Worm (Caenorhabditis elegans) whole organism, L3 larva: ENCODE data around the gene otpl-6.

Experiments used
- R02D3.7 ChIP-seq: fragments of 150-350 bp; optimal IDR thresholded peaks from 2 replicates; lab custom pipeline; 2014; ENCODE audit warnings: missing biosample characterization, missing genetic modification characterization
- aly-2 ChIP-seq: fragments of 150-350 bp; optimal IDR thresholded peaks from 2 replicates; lab custom pipeline; 2014; ENCODE audit warnings: missing biosample characterization, missing genetic modification characterization
- ama-1 ChIP-seq: fragments of 150-350 bp; optimal IDR thresholded peaks from 2 replicates; lab custom pipeline; 2018
- ceh-82 ChIP-seq: fragments of 150-350 bp; optimal IDR thresholded peaks from 2 replicates; lab custom pipeline; 2014; ENCODE audit warnings: missing biosample characterization, missing genetic modification characterization
- ceh-9 ChIP-seq: sonication (generic microtip); optimal IDR thresholded peaks from 2 replicates; lab custom pipeline; 2018; ENCODE audit warnings: missing biosample characterization, missing genetic modification characterization
- daf-12 ChIP-seq: fragments of 150-350 bp; optimal IDR thresholded peaks from 2 replicates; lab custom pipeline; 2014; ENCODE audit warnings: missing biosample characterization, missing genetic modification reagents, missing genetic modification characterization
- egl-27 ChIP-seq: sonication (generic microtip); optimal IDR thresholded peaks from 4 replicates; lab custom pipeline; 2017; ENCODE audit warnings: missing biosample characterization, missing genetic modification reagents, missing genetic modification characterization
- elt-1 ChIP-seq: fragments of 150-350 bp; optimal IDR thresholded peaks from 2 replicates; lab custom pipeline; 2014; ENCODE audit warnings: missing biosample characterization, missing genetic modification characterization
- elt-2 ChIP-seq: sonication (generic microtip); optimal IDR thresholded peaks from 2 replicates; lab custom pipeline; 2016; ENCODE audit warnings: missing genetic modification reagents, mild to moderate bottlenecking, missing genetic modification characterization, missing compliant biosample characterization
- elt-3 ChIP-seq, 3 experiments: fragments of 150-350 bp in 1 of 3; sonication (generic microtip) in 2 of 3; optimal IDR thresholded peaks; 2 replicates in 2 of 3; 4 replicates in 1 of 3; lab custom pipeline; 2014 to 2017; ENCODE audit warnings: missing biosample characterization in 3 of 3, missing genetic modification characterization in 3 of 3
- eor-1 ChIP-seq, 2 experiments: fragments of 150-350 bp; optimal IDR thresholded peaks; 2 replicates each; lab custom pipeline; 2014 to 2018; ENCODE audit warnings: missing biosample characterization in 2 of 2, missing genetic modification characterization in 2 of 2
- fkh-10 ChIP-seq: sonication (generic microtip); optimal IDR thresholded peaks from 2 replicates; lab custom pipeline; 2017; ENCODE audit warnings: missing biosample characterization, missing genetic modification reagents, missing genetic modification characterization
- fkh-2 ChIP-seq: fragments of 150-350 bp; optimal IDR thresholded peaks from 2 replicates; lab custom pipeline; 2014; ENCODE audit warnings: missing biosample characterization, missing genetic modification reagents, missing genetic modification characterization
- fos-1 ChIP-seq: fragments of 150-350 bp; optimal IDR thresholded peaks from 2 replicates; lab custom pipeline; 2014; ENCODE audit warnings: missing biosample characterization, missing genetic modification characterization
- jun-1 ChIP-seq: fragments of 150-350 bp; optimal IDR thresholded peaks from 2 replicates; lab custom pipeline; 2014; ENCODE audit warnings: missing biosample characterization, missing genetic modification reagents, missing genetic modification characterization
- lin-39 ChIP-seq: fragments of 150-350 bp; optimal IDR thresholded peaks from 2 replicates; lab custom pipeline; 2018; ENCODE audit warnings: missing biosample characterization, missing genetic modification reagents, missing genetic modification characterization
- lsy-12 ChIP-seq: sonication (generic microtip); optimal IDR thresholded peaks from 2 replicates; lab custom pipeline; 2016; ENCODE audit warnings: mild to moderate bottlenecking, missing genetic modification characterization, missing compliant biosample characterization
- mml-1 ChIP-seq: fragments of 150-350 bp; sonication (generic microtip); optimal IDR thresholded peaks from 3 replicates; lab custom pipeline; 2014; ENCODE audit warnings: missing biosample characterization, missing genetic modification characterization
- nfya-1 ChIP-seq: sonication (generic microtip); optimal IDR thresholded peaks from 2 replicates; lab custom pipeline; 2017; ENCODE audit warnings: missing genetic modification characterization, mild to moderate bottlenecking, missing compliant biosample characterization, antibody characterized with exemption, moderate library complexity; ENCODE audit not compliant: insufficient read depth
- nhr-11 ChIP-seq: fragments of 150-350 bp; optimal IDR thresholded peaks from 2 replicates; lab custom pipeline; 2014; ENCODE audit warnings: missing biosample characterization, missing genetic modification characterization
- nhr-12 ChIP-seq: fragments of 150-350 bp; optimal IDR thresholded peaks from 2 replicates; lab custom pipeline; 2014; ENCODE audit warnings: missing biosample characterization, missing genetic modification characterization
- nhr-23 ChIP-seq: fragments of 150-350 bp; optimal IDR thresholded peaks from 2 replicates; lab custom pipeline; 2014; ENCODE audit warnings: missing biosample characterization, missing genetic modification reagents, missing genetic modification characterization
- nhr-237 ChIP-seq: fragments of 150-350 bp; optimal IDR thresholded peaks from 2 replicates; lab custom pipeline; 2014; ENCODE audit warnings: missing biosample characterization, missing genetic modification characterization
- nhr-25 ChIP-seq: sonication (generic microtip); optimal IDR thresholded peaks from 2 replicates; lab custom pipeline; 2017; ENCODE audit warnings: missing biosample characterization, missing genetic modification characterization
- nhr-28 ChIP-seq: fragments of 150-350 bp; optimal IDR thresholded peaks from 2 replicates; lab custom pipeline; 2014; ENCODE audit warnings: missing biosample characterization, missing genetic modification characterization
- nhr-43 ChIP-seq: sonication (generic microtip); optimal IDR thresholded peaks from 2 replicates; lab custom pipeline; 2016; ENCODE audit warnings: mild to moderate bottlenecking, missing genetic modification characterization, missing compliant biosample characterization; ENCODE audit not compliant: poor library complexity, severe bottlenecking
- nhr-67 ChIP-seq: fragments of 150-350 bp; optimal IDR thresholded peaks from 2 replicates; lab custom pipeline; 2014; ENCODE audit warnings: missing biosample characterization, missing genetic modification characterization
- nhr-76 ChIP-seq: fragments of 150-350 bp; sonication (generic microtip); optimal IDR thresholded peaks from 5 replicates; lab custom pipeline; 2014; ENCODE audit warnings: missing biosample characterization, missing genetic modification characterization
- nhr-77 ChIP-seq: fragments of 150-350 bp; optimal IDR thresholded peaks from 2 replicates; lab custom pipeline; 2014; ENCODE audit warnings: missing biosample characterization, missing genetic modification characterization
- pha-4 ChIP-seq: fragments of 150-350 bp; optimal IDR thresholded peaks from 2 replicates; lab custom pipeline; 2014; ENCODE audit warnings: missing biosample characterization, missing genetic modification reagents, missing genetic modification characterization
- pqm-1 ChIP-seq: fragments of 150-350 bp; optimal IDR thresholded peaks from 2 replicates; lab custom pipeline; 2017; ENCODE audit warnings: missing biosample characterization, missing genetic modification characterization, inconsistent platforms
- sea-2 ChIP-seq: fragments of 150-350 bp; sonication (generic microtip); optimal IDR thresholded peaks from 4 replicates; lab custom pipeline; 2014; ENCODE audit warnings: missing biosample characterization, missing genetic modification reagents, missing genetic modification characterization
- skn-1 ChIP-seq: fragments of 150-350 bp; optimal IDR thresholded peaks from 2 replicates; lab custom pipeline; 2014; ENCODE audit warnings: missing biosample characterization, missing genetic modification characterization
- snpc-4 ChIP-seq: fragments of 150-350 bp; optimal IDR thresholded peaks from 2 replicates; lab custom pipeline; 2014; ENCODE audit warnings: missing biosample characterization, missing genetic modification characterization
- unc-62 ChIP-seq: fragments of 150-350 bp; sonication (generic microtip); optimal IDR thresholded peaks from 4 replicates; lab custom pipeline; 2014; ENCODE audit warnings: missing biosample characterization, missing genetic modification reagents, missing genetic modification characterization
- zag-1 ChIP-seq: fragments of 150-350 bp; optimal IDR thresholded peaks from 2 replicates; lab custom pipeline; 2014; ENCODE audit warnings: missing biosample characterization, missing genetic modification characterization
- ztf-11 ChIP-seq: fragments of 150-350 bp; optimal IDR thresholded peaks from 2 replicates; lab custom pipeline; 2014; ENCODE audit warnings: missing biosample characterization, missing genetic modification characterization

The otpl-6 gene

DNA sequence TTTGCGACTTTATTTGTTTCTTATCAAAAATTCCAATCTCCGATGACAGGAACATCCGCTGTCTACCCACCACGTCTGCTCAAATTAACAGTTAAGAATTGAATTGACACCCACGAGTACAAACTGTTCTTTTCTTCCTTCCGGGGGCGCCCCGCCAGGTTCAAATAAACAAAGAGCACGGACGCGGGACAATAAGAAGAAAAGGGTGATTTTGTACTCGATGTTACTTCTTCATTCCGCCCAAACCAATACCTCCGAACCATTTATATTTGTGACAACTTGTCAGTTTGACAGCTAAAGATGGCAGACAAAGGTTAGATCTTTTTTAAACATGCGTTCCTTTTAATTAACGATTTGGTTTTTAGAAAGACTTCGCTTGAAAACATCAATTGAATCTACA lies at the start of gene otpl-6:
otpl-6 (plus strand) TSS at position 301 of the 400 bp plus-strand sequence.
- TF ChIP-seq ztf-11 (tag; lab: Kevin White, UChicago) (no peak), pha-4 (peak; percentile 22)

DNA sequence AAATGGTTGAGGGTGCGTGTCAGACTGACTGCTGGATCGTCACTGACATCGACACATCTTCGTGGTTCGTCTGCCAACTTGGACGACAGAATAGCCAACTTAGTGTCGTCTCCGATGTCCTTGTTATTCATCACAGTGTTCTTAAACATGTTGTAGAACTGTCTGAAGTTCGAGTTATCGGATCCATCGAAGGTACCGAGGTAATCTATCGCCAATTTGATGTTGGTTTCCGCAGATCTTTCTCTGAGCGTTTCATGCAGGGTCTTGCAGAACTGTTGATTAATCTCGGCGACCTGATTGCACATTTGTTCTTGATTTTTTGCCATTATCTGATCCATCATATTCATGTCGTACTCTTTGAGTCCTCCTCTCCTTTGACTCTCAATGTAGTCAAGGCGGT lies 44.6 kb upstream of the otpl-6 start:
- TF ChIP-seq nhr-23 (tag; lab: Kevin White, UChicago) (no peak), nfya-1 (no peak), nhr-237 (tag; lab: Kevin White, UChicago) (no peak), skn-1 (tag; lab: Kevin White, UChicago) (no peak), unc-62 (GFP tag; lab: Kevin White, UChicago) (no peak), eor-1 (tag; optimal IDR thresholded peaks at IDR 0.05; lab: Kevin White, UChicago) (no peak), pqm-1 (tag; lab: Kevin White, UChicago) (no peak), elt-3 (tag; optimal IDR thresholded peaks at IDR 0.05; lab: Kevin White, UChicago) (no peak), ztf-11 (tag; lab: Kevin White, UChicago) (no peak), snpc-4 (tag; lab: Kevin White, UChicago) (no peak), egl-27 (tag; lab: Kevin White, UChicago) (no peak), fos-1 (tag; lab: Kevin White, UChicago) (no peak), nhr-25 (tag; lab: Kevin White, UChicago) (no peak)

DNA sequence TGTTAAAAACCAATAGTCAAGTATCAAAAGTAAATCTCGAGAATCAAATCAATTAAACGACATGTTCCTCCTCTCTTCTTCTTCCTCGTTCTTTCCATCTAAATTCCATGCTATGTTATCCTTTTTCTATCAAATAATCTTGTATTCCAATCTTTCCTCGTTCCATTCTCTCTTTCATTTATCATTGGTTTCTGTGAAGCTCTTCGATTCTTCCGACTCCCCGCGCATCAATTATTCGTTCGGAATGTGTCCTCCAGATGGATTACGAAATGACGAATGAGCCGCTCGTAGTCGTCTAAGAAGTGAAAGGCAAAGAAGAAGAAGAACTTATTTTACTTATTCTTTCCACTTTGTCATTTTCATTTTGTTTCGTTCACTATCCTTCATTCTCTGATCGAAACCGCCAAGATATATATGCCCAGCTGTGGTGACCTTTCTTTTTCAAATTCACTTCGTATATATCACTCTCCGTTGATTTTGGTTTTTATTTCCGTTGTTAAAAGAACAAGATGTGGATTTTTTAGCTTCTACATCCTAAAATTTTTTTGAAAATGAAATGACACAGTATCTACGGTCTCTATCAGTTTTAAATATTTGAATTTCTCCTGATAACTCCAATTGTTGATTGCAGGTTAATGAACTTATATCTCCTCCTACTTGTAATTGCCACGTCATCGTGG lies 31.5 kb upstream of the otpl-6 start, which contains the start of gene pxn-1:
pxn-1 (plus strand) TSS at position 630 of the 680 bp plus-strand sequence.
- TF ChIP-seq sea-2 (GFP tag; lab: Kevin White, UChicago) (no peak), nhr-76 (tag; lab: Kevin White, UChicago) (no peak), fos-1 (tag; lab: Kevin White, UChicago) (no peak), elt-1 (peak; percentile 76), elt-3 (tag; optimal IDR thresholded peaks at IDR 0.05; lab: Kevin White, UChicago) (no peak), lsy-12 (tag; lab: Kevin White, UChicago) (no peak), nhr-23 (tag; lab: Kevin White, UChicago) (no peak), lin-39 (tag; lab: Kevin White, UChicago) (peak; percentile 78), ama-1 (lab: Kevin White, UChicago) (no peak), nhr-12 (tag; lab: Kevin White, UChicago) (no peak), elt-2 (tag; lab: Kevin White, UChicago) (no peak), unc-62 (GFP tag; lab: Kevin White, UChicago) (peak; percentile 55), nhr-11 (tag; lab: Kevin White, UChicago) (no peak), daf-12 (tag; lab: Kevin White, UChicago) (no peak), fkh-10 (GFP tag; lab: Kevin White, UChicago) (no peak), pha-4 (no peak), fkh-2 (tag; lab: Kevin White, UChicago) (no peak), mml-1 (tag; lab: Kevin White, UChicago) (no peak), aly-2 (no peak), nhr-77 (no peak), pqm-1 (tag; lab: Kevin White, UChicago) (no peak), zag-1 (tag; lab: Kevin White, UChicago) (no peak)

DNA sequence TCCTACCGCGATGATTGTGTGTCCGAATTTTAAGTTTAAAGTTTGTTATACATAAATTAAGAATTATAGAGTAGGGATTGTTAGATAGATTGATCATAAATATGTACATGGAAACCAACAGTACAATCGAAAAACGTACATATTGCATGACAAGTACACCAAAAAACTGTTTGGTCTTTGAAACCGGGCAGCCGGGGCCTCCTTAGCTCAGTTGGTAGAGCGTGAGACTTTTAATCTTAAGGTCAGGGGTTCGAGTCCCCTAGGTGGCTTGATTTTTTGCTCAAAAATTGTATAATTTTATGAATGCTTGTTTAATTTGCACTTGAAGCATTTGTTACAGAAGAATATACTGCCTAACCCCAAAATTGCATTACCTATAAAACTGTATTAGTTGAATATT lies 30.8 kb upstream of the otpl-6 start:
- TF ChIP-seq ceh-9: no peak
- TF ChIP-seq lin-39 (tag; lab: Kevin White, UChicago): no peak
- TF ChIP-seq unc-62 (GFP tag; lab: Kevin White, UChicago): no peak
- TF ChIP-seq ama-1 (lab: Kevin White, UChicago): no peak
- no peak for TF ChIP-seq zag-1 (tag; lab: Kevin White, UChicago)
- no peak for TF ChIP-seq snpc-4 (tag; lab: Kevin White, UChicago)
- no peak for TF ChIP-seq ceh-82
- TF ChIP-seq nhr-43 (tag; lab: Kevin White, UChicago): no peak
- TF ChIP-seq R02D3.7 (tag; lab: Kevin White, UChicago): no peak
- no peak for TF ChIP-seq nhr-67 (tag; lab: Kevin White, UChicago)
- no peak for TF ChIP-seq nhr-237 (tag; lab: Kevin White, UChicago)
- TF ChIP-seq jun-1 (tag; lab: Kevin White, UChicago): no peak
- TF ChIP-seq lsy-12 (tag; lab: Kevin White, UChicago): no peak
- TF ChIP-seq nhr-12 (tag; lab: Kevin White, UChicago): no peak
- TF ChIP-seq ztf-11 (tag; lab: Kevin White, UChicago): no peak
- no peak for TF ChIP-seq nhr-28
